Fruit fly (Drosophila melanogaster) whole organism, embryonic: ENCODE results near the gene CG9270.

Experiments
- Awh ChIP-seq: fragments of 200-800 bp; sonication (Bioruptor generic); IDR thresholded peaks from 2 replicates; pipeline ENCODE4, ENCODE4 v1.3.6; 2022; ENCODE audit warnings: missing biosample characterization, missing genetic modification characterization
- Bdp1 ChIP-seq: fragments of 200-800 bp; sonication (Bioruptor generic); optimal IDR thresholded peaks from 3 replicates; lab custom pipeline; 2016; ENCODE audit warnings: missing biosample characterization, missing genetic modification characterization
- CG10979 ChIP-seq: fragments of 200-800 bp; sonication (Bioruptor generic); optimal IDR thresholded peaks from 2 replicates; lab custom pipeline; 2018; ENCODE audit warnings: missing biosample characterization, mild to moderate bottlenecking, missing genetic modification characterization, moderate library complexity
- CG12155 ChIP-seq: fragments of 200-800 bp; sonication (Bioruptor generic); optimal IDR thresholded peaks from 3 replicates; lab custom pipeline; 2016; ENCODE audit warnings: missing biosample characterization, missing genetic modification characterization
- CG15011 ChIP-seq: fragments of 200-800 bp; sonication (Bioruptor generic); optimal IDR thresholded peaks from 3 replicates; lab custom pipeline; 2018; ENCODE audit warnings: missing biosample characterization, mild to moderate bottlenecking, missing genetic modification characterization
- CG1832 ChIP-seq: fragments of 200-800 bp; sonication (Bioruptor generic); optimal IDR thresholded peaks from 2 replicates; lab custom pipeline; 2017; ENCODE audit warnings: missing biosample characterization, mild to moderate bottlenecking, missing genetic modification characterization, inconsistent platforms
- CG2202 ChIP-seq: fragments of 200-800 bp; sonication (Bioruptor generic); optimal IDR thresholded peaks from 2 replicates; lab custom pipeline; 2018; ENCODE audit warnings: missing biosample characterization, mild to moderate bottlenecking, missing genetic modification characterization
- CG2889 ChIP-seq: fragments of 200-800 bp; sonication (Bioruptor generic); IDR thresholded peaks from 3 replicates; pipeline ENCODE4 v1.3.6; 2022; ENCODE audit warnings: missing biosample characterization, missing genetic modification characterization
- CG32767 ChIP-seq: fragments of 200-800 bp; sonication (Bioruptor generic); IDR thresholded peaks from 2 replicates; pipeline ENCODE4 v1.3.6; 2022; ENCODE audit warnings: missing biosample characterization, missing genetic modification characterization
- CG32772 ChIP-seq: fragments of 200-800 bp; sonication (Bioruptor generic); IDR thresholded peaks from 2 replicates; pipeline ENCODE4 v1.3.6; 2022; ENCODE audit warnings: missing biosample characterization, missing genetic modification characterization
- CG33557 ChIP-seq: fragments of 200-800 bp; sonication (Bioruptor generic); optimal IDR thresholded peaks from 2 replicates; lab custom pipeline; 2019; ENCODE audit warnings: missing biosample characterization, mild to moderate bottlenecking, missing genetic modification characterization, moderate library complexity
- CG3407 ChIP-seq: fragments of 200-800 bp; sonication (Bioruptor generic); optimal IDR thresholded peaks from 2 replicates; lab custom pipeline; 2018; ENCODE audit warnings: missing biosample characterization, mild to moderate bottlenecking, missing genetic modification characterization
- CG34422 ChIP-seq: fragments of 200-800 bp; sonication (Bioruptor generic); IDR thresholded peaks from 3 replicates; pipeline ENCODE4 v1.3.6; 2022; ENCODE audit warnings: missing biosample characterization, missing genetic modification characterization
- CG3838 ChIP-seq: fragments of 200-800 bp; sonication (Bioruptor generic); optimal IDR thresholded peaks from 3 replicates; lab custom pipeline; 2016; ENCODE audit warnings: missing biosample characterization, missing genetic modification characterization
- CG3847 ChIP-seq: fragments of 200-800 bp; sonication (Bioruptor generic); IDR thresholded peaks from 2 replicates; pipeline ENCODE4 v1.3.6; 2022; ENCODE audit warnings: missing biosample characterization, missing genetic modification characterization
- CG6175 ChIP-seq: fragments of 200-800 bp; sonication (Bioruptor generic); IDR thresholded peaks from 3 replicates; pipeline ENCODE4 v1.3.6; 2022; ENCODE audit warnings: missing biosample characterization, missing genetic modification characterization
- CG6791 ChIP-seq: fragments of 200-800 bp; sonication (Bioruptor generic); IDR thresholded peaks from 3 replicates; pipeline ENCODE4 v1.3.6; 2022; ENCODE audit warnings: missing biosample characterization, missing genetic modification characterization; ENCODE audit not compliant: partially characterized antibody
- CG7786 ChIP-seq: fragments of 200-800 bp; sonication (Bioruptor generic); optimal IDR thresholded peaks from 2 replicates; lab custom pipeline; 2016; ENCODE audit warnings: missing biosample characterization, missing genetic modification characterization
- CG7987 ChIP-seq: fragments of 200-800 bp; sonication (Bioruptor generic); optimal IDR thresholded peaks from 2 replicates; lab custom pipeline; 2018; ENCODE audit warnings: missing biosample characterization, mild to moderate bottlenecking, missing genetic modification characterization, moderate library complexity
- CG8765 ChIP-seq: fragments of 200-800 bp; sonication (Bioruptor generic); IDR thresholded peaks from 2 replicates; pipeline ENCODE4 v1.3.6; 2022; ENCODE audit warnings: missing biosample characterization, missing genetic modification characterization
- CG9215 ChIP-seq: fragments of 200-800 bp; sonication (Bioruptor generic); IDR thresholded peaks from 2 replicates; pipeline ENCODE4 v1.3.6; 2022; ENCODE audit warnings: missing biosample characterization, missing genetic modification characterization
- Camta ChIP-seq: fragments of 200-800 bp; sonication (Bioruptor generic); optimal IDR thresholded peaks from 2 replicates; lab custom pipeline; 2016; ENCODE audit warnings: missing biosample characterization, missing genetic modification characterization
- CoRest ChIP-seq: fragments of 200-800 bp; sonication (Bioruptor generic); optimal IDR thresholded peaks from 3 replicates; lab custom pipeline; 2018; ENCODE audit warnings: missing biosample characterization, mild to moderate bottlenecking, missing genetic modification characterization, moderate library complexity
- Doc2 ChIP-seq: fragments of 200-800 bp; sonication (Bioruptor generic); IDR thresholded peaks from 2 replicates; pipeline ENCODE4 v1.3.6; 2022; ENCODE audit warnings: missing biosample characterization, missing genetic modification characterization
- Dp ChIP-seq: fragments of 200-800 bp; sonication (Bioruptor generic); optimal IDR thresholded peaks from 2 replicates; lab custom pipeline; 2018; ENCODE audit warnings: missing biosample characterization, mild to moderate bottlenecking, missing genetic modification characterization, moderate library complexity
- GATAe ChIP-seq: fragments of 200-800 bp; sonication (Bioruptor generic); conservative IDR thresholded peaks from 2 replicates; pipeline ENCODE4 v1.3.6; 2022; ENCODE audit warnings: missing biosample characterization, missing genetic modification characterization
- HHEX ChIP-seq: fragments of 200-800 bp; sonication (Bioruptor generic); optimal IDR thresholded peaks from 3 replicates; lab custom pipeline; 2017; ENCODE audit warnings: missing biosample characterization, mild to moderate bottlenecking, missing genetic modification characterization, missing genetic modification reagents
- Hmr ChIP-seq: fragments of 200-800 bp; sonication (Bioruptor generic); optimal IDR thresholded peaks from 3 replicates; lab custom pipeline; 2017; ENCODE audit warnings: mild to moderate bottlenecking, missing biosample characterization, missing genetic modification reagents, missing genetic modification characterization
- Scr ChIP-seq: fragments of 200-800 bp; sonication (Bioruptor generic); IDR thresholded peaks from 2 replicates; pipeline ENCODE4 v1.3.6; 2022; ENCODE audit warnings: missing biosample characterization, missing genetic modification characterization; ENCODE audit not compliant: partially characterized antibody
- Sry-δ ChIP-seq: fragments of 200-800 bp; sonication (Bioruptor generic); optimal IDR thresholded peaks from 2 replicates; lab custom pipeline; 2016; ENCODE audit warnings: missing biosample characterization, missing genetic modification characterization
- Ssrp ChIP-seq: fragments of 200-800 bp; sonication (Bioruptor generic); optimal IDR thresholded peaks from 2 replicates; lab custom pipeline; 2018; ENCODE audit warnings: missing biosample characterization, mild to moderate bottlenecking, missing genetic modification characterization, moderate library complexity
- ap ChIP-seq: fragments of 200-800 bp; sonication (Bioruptor generic); IDR thresholded peaks from 2 replicates; pipeline ENCODE4 v1.3.6; 2022; ENCODE audit warnings: missing biosample characterization, missing genetic modification characterization
- ase ChIP-seq: fragments of 200-800 bp; sonication (Bioruptor generic); IDR thresholded peaks from 3 replicates; pipeline ENCODE4 v1.3.6; 2022; ENCODE audit warnings: missing biosample characterization, missing genetic modification characterization
- bab2 ChIP-seq: fragments of 200-800 bp; sonication (Bioruptor generic); optimal IDR thresholded peaks from 2 replicates; lab custom pipeline; 2016; ENCODE audit warnings: missing biosample characterization, missing genetic modification characterization
- br ChIP-seq: fragments of >200 bp; optimal IDR thresholded peaks from 2 replicates; lab custom pipeline; 2017
- cas ChIP-seq: fragments of 200-800 bp; sonication (Bioruptor generic); IDR thresholded peaks from 2 replicates; pipeline ENCODE4 v1.3.6; 2022; ENCODE audit warnings: missing biosample characterization, missing genetic modification characterization
- caup ChIP-seq: fragments of 200-800 bp; sonication (Bioruptor generic); optimal IDR thresholded peaks from 3 replicates; lab custom pipeline; 2017; ENCODE audit warnings: missing biosample characterization, mild to moderate bottlenecking, missing genetic modification characterization, moderate library complexity; ENCODE audit not compliant: severe bottlenecking
- chinmo ChIP-seq: fragments of 200-800 bp; sonication (Bioruptor generic); IDR thresholded peaks from 4 replicates; pipeline ENCODE4 v1.3.6; 2022; ENCODE audit warnings: missing biosample characterization, missing genetic modification characterization; ENCODE audit not compliant: partially characterized antibody
- fd102C ChIP-seq: fragments of 200-800 bp; sonication (Bioruptor generic); optimal IDR thresholded peaks from 2 replicates; lab custom pipeline; 2018; ENCODE audit warnings: missing biosample characterization, mild to moderate bottlenecking, missing genetic modification characterization, moderate library complexity
- fru ChIP-seq: fragments of >200 bp; optimal IDR thresholded peaks from 2 replicates; lab custom pipeline; 2017
- ken ChIP-seq: fragments of 200-800 bp; sonication (Bioruptor generic); IDR thresholded peaks from 3 replicates; pipeline ENCODE4 v1.3.6; 2022; ENCODE audit warnings: missing biosample characterization, missing genetic modification characterization
- nau ChIP-seq: fragments of 200-800 bp; sonication (Bioruptor generic); optimal IDR thresholded peaks from 3 replicates; lab custom pipeline; 2017; ENCODE audit warnings: missing biosample characterization, mild to moderate bottlenecking, missing genetic modification characterization, missing genetic modification reagents
- otp ChIP-seq: fragments of 200-800 bp; sonication (Bioruptor generic); IDR thresholded peaks from 3 replicates; pipeline ENCODE4, ENCODE4 v1.3.6; 2022; ENCODE audit warnings: missing biosample characterization, missing genetic modification characterization
- peb ChIP-seq: fragments of 200-800 bp; sonication (Bioruptor generic); IDR thresholded peaks from 2 replicates; pipeline ENCODE4 v1.3.6; 2022; ENCODE audit warnings: missing biosample characterization, missing genetic modification characterization
- ranshi ChIP-seq: fragments of 200-800 bp; sonication (Bioruptor generic); IDR thresholded peaks from 2 replicates; pipeline ENCODE4 v1.3.6; 2022; ENCODE audit warnings: missing biosample characterization, missing genetic modification characterization
- stwl ChIP-seq: fragments of 200-800 bp; sonication (Bioruptor generic); optimal IDR thresholded peaks from 3 replicates; lab custom pipeline; 2018; ENCODE audit warnings: missing biosample characterization, mild to moderate bottlenecking, missing genetic modification characterization, moderate library complexity
- tio ChIP-seq: fragments of 200-800 bp; sonication (Bioruptor generic); optimal IDR thresholded peaks from 2 replicates; lab custom pipeline; 2017; ENCODE audit warnings: missing biosample characterization, missing genetic modification characterization, inconsistent platforms
- trh ChIP-seq: fragments of 200-800 bp; sonication (Bioruptor generic); optimal IDR thresholded peaks from 2 replicates; lab custom pipeline; 2016; ENCODE audit warnings: missing biosample characterization, missing genetic modification characterization
- twi ChIP-seq: fragments of 200-800 bp; optimal IDR thresholded peaks from 2 replicates; lab custom pipeline; 2019; ENCODE audit warnings: missing biosample characterization, mild to moderate bottlenecking, missing genetic modification characterization, moderate library complexity
- usp ChIP-seq: fragments of >200 bp; optimal IDR thresholded peaks from 2 replicates; lab custom pipeline; 2017; ENCODE audit warnings: missing biosample characterization, missing genetic modification characterization
- zen ChIP-seq: fragments of 200-800 bp; sonication (Bioruptor generic); optimal IDR thresholded peaks from 3 replicates; lab custom pipeline; 2018; ENCODE audit warnings: missing biosample characterization, mild to moderate bottlenecking, missing genetic modification characterization, moderate library complexity

Gene CG9270

DNA sequence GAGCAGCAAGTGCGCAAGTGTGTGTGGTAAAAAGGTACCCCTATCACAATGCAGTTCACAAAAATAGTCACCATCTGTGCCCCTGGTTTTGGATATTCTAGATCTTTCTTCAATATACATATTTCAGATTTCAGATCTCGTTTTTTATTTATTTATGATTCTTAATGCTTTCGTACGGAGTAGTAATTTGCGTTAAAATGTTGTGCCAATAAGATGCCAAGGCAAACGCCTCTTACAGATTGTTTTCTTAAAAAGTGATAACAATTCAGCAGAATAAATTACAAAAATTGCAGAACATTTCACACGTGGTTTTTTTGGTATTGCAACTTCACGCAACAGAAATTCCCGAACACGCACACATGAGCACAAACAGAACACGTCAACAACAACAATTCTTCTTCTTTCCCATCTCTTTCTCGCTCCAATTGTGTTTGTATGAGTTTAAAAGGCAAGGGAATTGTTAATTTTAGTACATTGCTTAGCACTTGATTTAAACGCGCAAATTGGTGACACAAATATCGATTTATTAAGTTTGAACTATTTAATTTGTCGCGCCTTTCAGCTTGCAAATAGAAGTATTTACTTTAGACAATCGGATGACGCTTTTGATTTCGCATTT lies 15.7 kb downstream of the CG9270 start (continued):
- peak; percentile 87 for TF ChIP-seq CG7786 (GFP tag; lab: Kevin White, UChicago)
- no peak for TF ChIP-seq Sry-δ (GFP tag; lab: Kevin White, UChicago)
- TF ChIP-seq stwl (tag; lab: Kevin White, UChicago), result no peak
- TF ChIP-seq ken (GFP tag; lab: Robert Waterston, UW), result peak; percentile 86
- TF ChIP-seq br (lab: Kevin White, UChicago), result no peak
- no peak; the same call in 1 of the 2 replicates for TF ChIP-seq Awh (GFP tag; lab: Robert Waterston, UW)
- TF ChIP-seq Scr, result no peak
- TF ChIP-seq tio (GFP tag; lab: Kevin White, UChicago), result peak; percentile 7
- TF ChIP-seq CG3407, result peak; percentile 61
- no peak for TF ChIP-seq trh (GFP tag; lab: Kevin White, UChicago)
- no peak for TF ChIP-seq HHEX (GFP tag; lab: Kevin White, UChicago)
- peak; percentile 88 for TF ChIP-seq Hmr (GFP tag; lab: Kevin White, UChicago)
- TF ChIP-seq cas (GFP tag; lab: Robert Waterston, UW), result no peak
- no peak for TF ChIP-seq fd102C (GFP tag; lab: Kevin White, UChicago)
- TF ChIP-seq Bdp1 (GFP tag; lab: Kevin White, UChicago), result peak; percentile 68
- peak; percentile 7; the same call in 1 of the 3 replicates for TF ChIP-seq CG34422 (GFP tag; lab: Robert Waterston, UW)
- TF ChIP-seq CG32772, result no peak; the same call in 1 of the 2 replicates
- no peak for TF ChIP-seq zen
- peak; percentile 59; the same call in 1 of the 2 replicates for TF ChIP-seq CG32767 (GFP tag; lab: Robert Waterston, UW)
- no peak for TF ChIP-seq Doc2 (GFP tag; lab: Robert Waterston, UW)
- TF ChIP-seq chinmo, result no peak
- TF ChIP-seq fru, result no peak
- peak; percentile 83 for TF ChIP-seq ap (GFP tag; lab: Robert Waterston, UW)
- TF ChIP-seq caup (GFP tag; lab: Kevin White, UChicago), result peak; percentile 76
- no peak for TF ChIP-seq CG33557
- no peak for TF ChIP-seq nau (GFP tag; lab: Kevin White, UChicago)
- peak; percentile 45 for TF ChIP-seq CoRest (tag; lab: Kevin White, UChicago)
- peak; percentile 30; the same call in 1 of the 3 replicates for TF ChIP-seq CG2889
- TF ChIP-seq Dp (GFP tag; lab: Kevin White, UChicago), result no peak
- no peak for TF ChIP-seq CG3838 (GFP tag; lab: Kevin White, UChicago)
- TF ChIP-seq CG1832, result no peak
- TF ChIP-seq CG10979, result peak; percentile 43
- TF ChIP-seq twi (tag; lab: Kevin White, UChicago), result peak; percentile 52
- TF ChIP-seq CG12155 (GFP tag; lab: Kevin White, UChicago), result peak; percentile 57
- TF ChIP-seq CG6175 (GFP tag; lab: Robert Waterston, UW), result no peak
- TF ChIP-seq Camta (GFP tag; lab: Kevin White, UChicago), result peak; percentile 81
- no peak for TF ChIP-seq CG8765 (GFP tag; lab: Robert Waterston, UW)
- TF ChIP-seq usp, result no peak
- peak; percentile 67 for TF ChIP-seq bab2
- TF ChIP-seq Ssrp (tag; lab: Kevin White, UChicago), result peak; percentile 60
- no peak for TF ChIP-seq CG7987 (GFP tag; lab: Kevin White, UChicago)
- no peak for TF ChIP-seq GATAe (GFP tag; lab: Robert Waterston, UW)
- TF ChIP-seq ranshi (GFP tag; lab: Robert Waterston, UW), result no peak; the same call in 1 of the 2 replicates
- TF ChIP-seq peb (GFP tag; lab: Robert Waterston, UW), result peak; percentile 38; the same call in 1 of the 2 replicates
- TF ChIP-seq otp (GFP tag; lab: Robert Waterston, UW), result peak; percentile 76; the same call in 2 of the 3 replicates
- TF ChIP-seq CG3847 (GFP tag; lab: Robert Waterston, UW), result peak; percentile 52
- no peak for TF ChIP-seq CG6791 (GFP tag; lab: Robert Waterston, UW)
- peak; percentile 31 for TF ChIP-seq CG2202
- TF ChIP-seq ase, result no peak
- TF ChIP-seq CG9215 (GFP tag; lab: Robert Waterston, UW), result no peak
- no peak for TF ChIP-seq CG15011 (GFP tag; lab: Kevin White, UChicago)
